ENCODE assay signal across 5 worm cellular contexts in the genomic region with DNA sequence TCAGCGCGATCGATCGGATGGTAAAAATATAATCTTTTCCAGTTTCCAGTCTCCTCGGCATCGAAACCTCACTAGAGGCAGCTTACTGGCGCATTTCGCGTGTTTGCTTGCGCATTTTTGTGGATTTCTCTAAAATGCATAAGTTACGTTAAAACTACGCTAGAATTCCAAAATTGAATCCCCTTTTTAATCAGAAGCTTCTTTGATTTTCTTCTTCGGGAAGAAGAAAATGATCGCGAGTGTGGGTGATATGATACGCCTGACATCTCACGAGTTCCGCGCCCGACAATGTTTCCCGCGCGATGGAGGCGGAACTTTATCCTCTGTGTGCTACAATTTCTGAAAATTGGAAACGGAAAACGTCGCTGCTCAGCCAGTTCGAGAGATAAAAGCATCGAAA.
TF ChIP-seq lines count a peak whose summit lies in the region.

No protein-coding gene starts in this region.

TF ChIP-seq in whole organism, L1 larva, 84 proteins besides CTCF, POLR2A, EP300 and RAD21:
- TF ChIP-seq snpc-4 (tag; optimal IDR thresholded peaks at IDR 0.05; lab: Kevin White, UChicago): peak; percentile 31
- no peak for TF ChIP-seq hpl-2 (GFP tag; optimal IDR thresholded peaks at IDR 0.05; lab: Kevin White, UChicago)
- TF ChIP-seq nhr-19 (GFP tag; conservative IDR thresholded peaks at IDR 0.05; lab: Robert Waterston, UW): no peak

TF ChIP-seq in whole organism, L2 larva, 48 proteins besides CTCF, POLR2A, EP300 and RAD21:
- TF ChIP-seq nhr-6 (tag; optimal IDR thresholded peaks at IDR 0.05; lab: Kevin White, UChicago) (no peak), snpc-4 (tag; optimal IDR thresholded peaks at IDR 0.05; lab: Kevin White, UChicago) (peak; percentile 42), dmd-4 (tag; optimal IDR thresholded peaks at IDR 0.05; lab: Kevin White, UChicago) (no peak), R02D3.7 (tag; optimal IDR thresholded peaks at IDR 0.05; lab: Kevin White, UChicago) (no peak)

TF ChIP-seq in whole organism, L3 larva, 47 proteins besides CTCF, POLR2A, EP300 and RAD21:
- TF ChIP-seq snpc-4 (tag; optimal IDR thresholded peaks at IDR 0.05; lab: Kevin White, UChicago) (peak; percentile 54), ama-1 (optimal IDR thresholded peaks at IDR 0.05; lab: Kevin White, UChicago) (peak; percentile 28), jun-1 (tag; optimal IDR thresholded peaks at IDR 0.05; lab: Kevin White, UChicago) (no peak)

TF ChIP-seq in whole organism, L4 larva, 104 proteins besides CTCF, POLR2A, EP300 and RAD21:
- TF ChIP-seq F49E8.2 (tag; optimal IDR thresholded peaks at IDR 0.05; lab: Kevin White, UChicago; ENCODE audit: borderline replicate concordance) (peak; percentile 93), ceh-44 (GFP tag; IDR thresholded peaks at IDR 0.05; lab: Robert Waterston, UW) (0 out of 2 replicates have a peak, but pooled peaks have one; percentile 27), unc-62 (GFP tag; optimal IDR thresholded peaks at IDR 0.05 in 1 of 2; lab: Kevin White, UChicago) (no peak), unc-62 (tag; optimal IDR thresholded peaks at IDR 0.05; lab: Kevin White, UChicago) (no peak), snpc-4 (tag; optimal IDR thresholded peaks at IDR 0.05; lab: Kevin White, UChicago) (peak; percentile 11), ama-1 (optimal IDR thresholded peaks at IDR 0.05; lab: Kevin White, UChicago) (peak; percentile 78), mes-2 (tag; optimal IDR thresholded peaks at IDR 0.05; lab: Kevin White, UChicago; ENCODE audit: poor library complexity, severe bottlenecking) (peak; percentile 32), snpc-1.2 (GFP tag; IDR thresholded peaks at IDR 0.05; lab: Robert Waterston, UW) (peak; percentile 97), ceh-82 (tag; optimal IDR thresholded peaks at IDR 0.05; lab: Kevin White, UChicago) (no peak)

TF ChIP-seq in whole organism, young adult, 124 proteins besides CTCF, POLR2A, EP300 and RAD21:
- TF ChIP-seq hrde-1 (tag; optimal IDR thresholded peaks at IDR 0.05; lab: Kevin White, UChicago; ENCODE audit: borderline replicate concordance) (peak; percentile 44), ceh-91 (GFP tag; IDR thresholded peaks at IDR 0.05; lab: Robert Waterston, UW) (peak; percentile 51; the same call in 1 of the 2 replicates), B0261.1 (tag; optimal IDR thresholded peaks at IDR 0.05; lab: Kevin White, UChicago) (no peak), F10E7.11 (tag; optimal IDR thresholded peaks at IDR 0.05; lab: Kevin White, UChicago) (no peak), snpc-4 (GFP tag; optimal IDR thresholded peaks at IDR 0.05; lab: Kevin White, UChicago) (peak; percentile 92), snpc-4 (tag; optimal IDR thresholded peaks at IDR 0.05; lab: Kevin White, UChicago) (peak; percentile 92 to 96 (median 94)), ztf-18 (tag; optimal IDR thresholded peaks at IDR 0.05; lab: Kevin White, UChicago) (peak; percentile 90), lin-26 (GFP tag; IDR thresholded peaks at IDR 0.05; lab: Robert Waterston, UW) (no peak), akir-1 (GFP tag; optimal IDR thresholded peaks at IDR 0.05; lab: Kevin White, UChicago) (no peak), chd-7 (tag; optimal IDR thresholded peaks at IDR 0.05; lab: Kevin White, UChicago) (no peak), snpc-1.3 (tag; optimal IDR thresholded peaks at IDR 0.05; lab: Kevin White, UChicago; ENCODE audit: insufficient read depth) (peak; percentile 90), F39B2.1 (GFP tag; IDR thresholded peaks at IDR 0.05; lab: Robert Waterston, UW) (no peak), let-607 (tag; optimal IDR thresholded peaks at IDR 0.05; lab: Kevin White, UChicago) (no peak), hmg-1.2 (GFP tag; IDR thresholded peaks at IDR 0.05; lab: Robert Waterston, UW) (peak; percentile 89), attf-3 (GFP tag; conservative IDR thresholded peaks at IDR 0.05; lab: Robert Waterston, UW) (no peak), F57A8.1 (GFP tag; optimal IDR thresholded peaks at IDR 0.05; lab: Kevin White, UChicago) (no peak), mcd-1 (GFP tag; IDR thresholded peaks at IDR 0.05; lab: Robert Waterston, UW) (no peak), hlh-12 (tag; optimal IDR thresholded peaks at IDR 0.05; lab: Kevin White, UChicago) (no peak), ceh-79 (tag; optimal IDR thresholded peaks at IDR 0.05; lab: Kevin White, UChicago) (no peak), egl-44 (GFP tag; IDR thresholded peaks at IDR 0.05; lab: Robert Waterston, UW) (no peak), ztf-28 (GFP tag; IDR thresholded peaks at IDR 0.05; lab: Robert Waterston, UW) (no peak), F23B12.7 (tag; optimal IDR thresholded peaks at IDR 0.05; lab: Kevin White, UChicago; ENCODE audit: insufficient read depth) (peak; percentile 51), madf-6 (GFP tag; IDR thresholded peaks at IDR 0.05; lab: Robert Waterston, UW) (peak; percentile 77), F49E8.2 (tag; optimal IDR thresholded peaks at IDR 0.05; lab: Kevin White, UChicago; ENCODE audit: insufficient read depth) (peak; percentile 94), K11D2.4 (GFP tag; IDR thresholded peaks at IDR 0.05; lab: Robert Waterston, UW) (no peak), xnd-1 (tag; optimal IDR thresholded peaks at IDR 0.05; lab: Kevin White, UChicago) (peak; percentile 43), pbrm-1 (GFP tag; IDR thresholded peaks at IDR 0.05; lab: Robert Waterston, UW) (peak; percentile 74; the same call in 1 of the 2 replicates), lsl-1 (GFP tag; optimal IDR thresholded peaks at IDR 0.05; lab: Kevin White, UChicago) (peak; percentile 60), nfyb-1 (GFP tag; IDR thresholded peaks at IDR 0.05; lab: Robert Waterston, UW) (no peak), D2030.7 (GFP tag; IDR thresholded peaks at IDR 0.05; lab: Robert Waterston, UW) (peak; percentile 94), T26A5.8 (tag; optimal IDR thresholded peaks at IDR 0.05; lab: Kevin White, UChicago) (peak; percentile 6), zim-3 (tag; optimal IDR thresholded peaks at IDR 0.05; lab: Kevin White, UChicago) (no peak), tbp1 (GFP tag; optimal IDR thresholded peaks at IDR 0.05; lab: Kevin White, UChicago) (peak; percentile 71), ama-1 (optimal IDR thresholded peaks at IDR 0.05; lab: Kevin White, UChicago) (no peak), ama-1 (GFP tag; optimal IDR thresholded peaks at IDR 0.05; lab: Kevin White, UChicago) (peak in 1 of 2 experiments; percentile 55), K12H6.12 (tag; optimal IDR thresholded peaks at IDR 0.05; lab: Kevin White, UChicago) (no peak), Y79H2A.3 (GFP tag; conservative IDR thresholded peaks at IDR 0.05; lab: Robert Waterston, UW) (no peak), lin-40 (tag; optimal IDR thresholded peaks at IDR 0.05; lab: Kevin White, UChicago) (no peak), lir-1 (GFP tag; conservative IDR thresholded peaks at IDR 0.05; lab: Robert Waterston, UW) (no peak), hmg-20 (GFP tag; IDR thresholded peaks at IDR 0.05; lab: Robert Waterston, UW) (no peak), attf-6 (GFP tag; IDR thresholded peaks at IDR 0.05; lab: Robert Waterston, UW) (peak; percentile 93), F33H1.4 (GFP tag; IDR thresholded peaks at IDR 0.05; lab: Robert Waterston, UW) (peak; percentile 59; the same call in 1 of the 2 replicates), dpl-1 (GFP tag; optimal IDR thresholded peaks at IDR 0.05; lab: Kevin White, UChicago) (peak; percentile 13), ztf-25 (GFP tag; IDR thresholded peaks at IDR 0.05; lab: Robert Waterston, UW) (no peak), B0019.2 (GFP tag; conservative IDR thresholded peaks at IDR 0.05; lab: Robert Waterston, UW) (no peak), C17E4.6 (GFP tag; IDR thresholded peaks at IDR 0.05; lab: Robert Waterston, UW) (peak; percentile 53; the same call in 1 of the 2 replicates), madf-8 (GFP tag; conservative IDR thresholded peaks at IDR 0.05; lab: Robert Waterston, UW) (peak; percentile 40; the same call in 1 of the 2 replicates), ceh-58 (GFP tag; IDR thresholded peaks at IDR 0.05; lab: Robert Waterston, UW) (no peak), ekl-4 (GFP tag; IDR thresholded peaks at IDR 0.05; lab: Robert Waterston, UW) (no peak), snpc-1.1 (tag; optimal IDR thresholded peaks at IDR 0.05; lab: Kevin White, UChicago; ENCODE audit: insufficient read depth) (peak; percentile 93), snpc-3.4 (tag; optimal IDR thresholded peaks at IDR 0.05; lab: Kevin White, UChicago) (peak; percentile 71), sea-2 (GFP tag; IDR thresholded peaks at IDR 0.05; lab: Robert Waterston, UW) (no peak), him-1 (tag; optimal IDR thresholded peaks at IDR 0.05; lab: Kevin White, UChicago) (peak; percentile 69), let-526 (GFP tag; IDR thresholded peaks at IDR 0.05; lab: Robert Waterston, UW) (no peak), B0336.3 (GFP tag; IDR thresholded peaks at IDR 0.05; lab: Robert Waterston, UW) (peak; percentile 77), cebp-2 (GFP tag; IDR thresholded peaks at IDR 0.05; lab: Robert Waterston, UW) (0 out of 2 replicates have a peak, but pooled peaks have one; percentile 17), lin-54 (GFP tag; optimal IDR thresholded peaks at IDR 0.05; lab: Kevin White, UChicago) (peak; percentile 57), mes-4 (tag; optimal IDR thresholded peaks at IDR 0.05; lab: Kevin White, UChicago) (no peak)
